Worm (Caenorhabditis elegans) whole organism, mixed stage, embryonic: ENCODE data around the gene puf-8.
A peak's percentile ranks its signal among the peaks of the same experiment; 100 is the strongest.

Source experiments
- M03D4.4 ChIP-seq: sonication (generic microtip); optimal IDR thresholded peaks from 2 replicates; lab custom pipeline; 2017; ENCODE audit warnings: mild to moderate bottlenecking, missing genetic modification characterization, missing compliant biosample characterization
- bed-3 ChIP-seq: fragments of 200-800 bp; sonication (Bioruptor generic); optimal IDR thresholded peaks from 3 replicates; lab custom pipeline; 2018; ENCODE audit warnings: mild to moderate bottlenecking, missing genetic modification characterization, moderate library complexity, missing compliant biosample characterization
- blmp-1 ChIP-seq: fragments of 150-350 bp; optimal IDR thresholded peaks from 2 replicates; lab custom pipeline; 2014; ENCODE audit warnings: missing biosample characterization, missing genetic modification characterization
- ceh-39 ChIP-seq: fragments of 150-350 bp; optimal IDR thresholded peaks from 2 replicates; lab custom pipeline; 2014; ENCODE audit warnings: missing biosample characterization, missing genetic modification characterization
- ceh-43 ChIP-seq: fragments of 200-800 bp; sonication (Bioruptor generic); optimal IDR thresholded peaks from 2 replicates; lab custom pipeline; 2018; ENCODE audit warnings: mild to moderate bottlenecking, missing genetic modification characterization, moderate library complexity, missing compliant biosample characterization
- ceh-83 ChIP-seq: fragments of 200-800 bp; sonication (Bioruptor generic); optimal IDR thresholded peaks from 2 replicates; lab custom pipeline; 2018; ENCODE audit warnings: mild to moderate bottlenecking, missing genetic modification characterization, missing compliant biosample characterization
- ces-1 ChIP-seq: fragments of 150-350 bp; optimal IDR thresholded peaks from 2 replicates; lab custom pipeline; 2014; ENCODE audit warnings: missing biosample characterization, missing genetic modification reagents, missing genetic modification characterization
- elt-1 ChIP-seq: sonication (generic microtip); optimal IDR thresholded peaks from 2 replicates; lab custom pipeline; 2017; ENCODE audit warnings: missing genetic modification characterization, mild to moderate bottlenecking, missing compliant biosample characterization, antibody characterized with exemption, moderate library complexity, borderline replicate concordance; ENCODE audit not compliant: insufficient read depth
- flh-1 ChIP-seq: fragments of 200-800 bp; sonication (Bioruptor generic); optimal IDR thresholded peaks from 2 replicates; lab custom pipeline; 2018; ENCODE audit warnings: mild to moderate bottlenecking, missing genetic modification characterization, moderate library complexity, missing compliant biosample characterization
- ham-2 ChIP-seq: fragments of 200-800 bp; sonication (Bioruptor generic); optimal IDR thresholded peaks from 2 replicates; lab custom pipeline; 2018; ENCODE audit warnings: mild to moderate bottlenecking, missing genetic modification characterization, missing compliant biosample characterization
- hlh-1 ChIP-seq: fragments of 150-350 bp; optimal IDR thresholded peaks from 2 replicates; lab custom pipeline; 2014; ENCODE audit warnings: missing biosample characterization, missing genetic modification reagents, missing genetic modification characterization
- lin-13 ChIP-seq: fragments of 150-350 bp; optimal IDR thresholded peaks from 2 replicates; lab custom pipeline; 2014; ENCODE audit warnings: missing biosample characterization, missing genetic modification characterization
- lsy-2 ChIP-seq: fragments of 150-350 bp; optimal IDR thresholded peaks from 2 replicates; lab custom pipeline; 2014; ENCODE audit warnings: missing biosample characterization, missing genetic modification characterization
- mab-5 ChIP-seq: fragments of 150-350 bp; optimal IDR thresholded peaks from 2 replicates; lab custom pipeline; 2014; ENCODE audit warnings: missing biosample characterization, missing genetic modification characterization
- mep-1 ChIP-seq: fragments of 150-350 bp; optimal IDR thresholded peaks from 2 replicates; lab custom pipeline; 2017; ENCODE audit warnings: missing biosample characterization, missing genetic modification reagents, missing genetic modification characterization, inconsistent platforms
- nhr-12 ChIP-seq: fragments of 150-350 bp; optimal IDR thresholded peaks from 2 replicates; lab custom pipeline; 2014; ENCODE audit warnings: missing biosample characterization, missing genetic modification characterization
- nhr-2 ChIP-seq: fragments of 150-350 bp; optimal IDR thresholded peaks from 2 replicates; lab custom pipeline; 2014; ENCODE audit warnings: missing biosample characterization, missing genetic modification characterization
- nhr-237 ChIP-seq: fragments of 150-350 bp; optimal IDR thresholded peaks from 2 replicates; lab custom pipeline; 2014; ENCODE audit warnings: missing biosample characterization, missing genetic modification characterization
- nhr-28 ChIP-seq: fragments of 150-350 bp; optimal IDR thresholded peaks from 2 replicates; lab custom pipeline; 2014; ENCODE audit warnings: missing biosample characterization, missing genetic modification characterization
- nhr-76 ChIP-seq: sonication (generic microtip); optimal IDR thresholded peaks from 2 replicates; lab custom pipeline; 2017; ENCODE audit warnings: missing biosample characterization, missing genetic modification characterization
- pha-4 ChIP-seq: fragments of 150-350 bp; optimal IDR thresholded peaks from 2 replicates; lab custom pipeline; 2018; ENCODE audit warnings: missing biosample characterization, missing genetic modification reagents, missing genetic modification characterization
- sem-2 ChIP-seq: fragments of 200-800 bp; sonication (Bioruptor generic); optimal IDR thresholded peaks from 2 replicates; lab custom pipeline; 2018; ENCODE audit warnings: mild to moderate bottlenecking, missing genetic modification characterization, missing compliant biosample characterization
- sptf-1 ChIP-seq: sonication (generic microtip); optimal IDR thresholded peaks from 2 replicates; lab custom pipeline; 2017; ENCODE audit warnings: mild to moderate bottlenecking, missing genetic modification characterization, moderate library complexity, missing compliant biosample characterization
- tbx-8 ChIP-seq: fragments of 200-800 bp; sonication (Bioruptor generic); optimal IDR thresholded peaks from 2 replicates; lab custom pipeline; 2018; ENCODE audit warnings: mild to moderate bottlenecking, missing genetic modification characterization, moderate library complexity, missing compliant biosample characterization
- unc-120 ChIP-seq: sonication (generic microtip); optimal IDR thresholded peaks from 2 replicates; lab custom pipeline; 2017; ENCODE audit warnings: missing genetic modification characterization, missing compliant biosample characterization; ENCODE audit not compliant: poor library complexity, severe bottlenecking
- unc-39 ChIP-seq: fragments of 150-350 bp; optimal IDR thresholded peaks from 2 replicates; lab custom pipeline; 2014; ENCODE audit warnings: missing biosample characterization, missing genetic modification characterization
- unc-62 ChIP-seq: fragments of 150-350 bp; optimal IDR thresholded peaks from 2 replicates; lab custom pipeline; 2014; ENCODE audit warnings: missing biosample characterization, missing genetic modification reagents, missing genetic modification characterization

puf-8 gene

DNA sequence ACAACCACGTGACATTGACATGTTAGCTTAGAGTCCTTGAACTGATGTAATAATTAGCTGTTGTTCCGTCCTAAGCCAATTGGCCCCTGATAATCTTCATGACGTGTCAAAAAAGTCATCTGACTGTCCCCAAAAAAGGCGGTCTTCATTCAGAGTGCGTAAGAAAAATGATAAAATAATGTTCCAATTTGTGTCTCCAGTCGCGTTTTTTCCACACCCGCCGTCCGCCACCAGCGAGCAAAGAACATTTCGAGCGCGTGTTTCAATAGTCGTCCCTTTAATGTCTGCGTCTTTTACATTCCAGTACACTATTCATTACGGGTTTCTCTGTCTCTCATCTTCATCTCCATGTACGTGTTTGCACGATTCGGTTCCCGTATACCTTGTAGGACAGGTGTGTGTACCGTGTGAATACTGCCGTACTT, 39.4 kb upstream of the puf-8 start:
- no peak for TF ChIP-seq M03D4.4
- peak; percentile 27 for TF ChIP-seq pha-4 (tag; lab: Kevin White, UChicago)
- peak; percentile 50 for TF ChIP-seq mep-1

DNA sequence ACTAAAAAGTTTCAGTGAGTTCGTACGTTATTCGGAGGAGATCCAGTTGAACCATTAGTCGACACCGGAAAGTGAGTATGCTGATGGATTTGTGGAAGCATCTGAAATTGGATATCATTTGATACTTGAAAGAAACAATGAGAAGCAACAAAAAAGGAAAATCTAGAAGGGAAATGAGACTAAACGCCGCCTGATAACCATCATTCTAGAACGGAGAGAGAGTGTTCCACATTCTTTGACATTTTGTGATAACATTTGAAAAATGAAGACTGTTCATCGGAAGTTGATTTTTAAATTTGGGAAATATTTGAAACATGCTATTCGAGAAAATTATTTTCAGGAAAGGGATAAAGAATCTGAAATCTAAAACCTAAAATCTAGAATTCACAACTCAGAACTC, 33.2 kb upstream of the puf-8 start, which contains the start of gene npax-1:
Gene npax-1, minus strand, starts transcription at position 101 of the 400 bp plus-strand sequence.
- no peak for TF ChIP-seq tbx-8 (GFP tag; lab: Kevin White, UChicago)
- TF ChIP-seq mep-1 = no peak
- TF ChIP-seq blmp-1 (tag; lab: Kevin White, UChicago) = no peak
- TF ChIP-seq mab-5 (tag; lab: Kevin White, UChicago) = no peak
- no peak for TF ChIP-seq flh-1 (GFP tag; lab: Kevin White, UChicago)
- no peak for TF ChIP-seq lsy-2 (tag; lab: Kevin White, UChicago)
- no peak for TF ChIP-seq unc-39 (tag; lab: Kevin White, UChicago)
- no peak for TF ChIP-seq sem-2 (GFP tag; lab: Kevin White, UChicago)

DNA sequence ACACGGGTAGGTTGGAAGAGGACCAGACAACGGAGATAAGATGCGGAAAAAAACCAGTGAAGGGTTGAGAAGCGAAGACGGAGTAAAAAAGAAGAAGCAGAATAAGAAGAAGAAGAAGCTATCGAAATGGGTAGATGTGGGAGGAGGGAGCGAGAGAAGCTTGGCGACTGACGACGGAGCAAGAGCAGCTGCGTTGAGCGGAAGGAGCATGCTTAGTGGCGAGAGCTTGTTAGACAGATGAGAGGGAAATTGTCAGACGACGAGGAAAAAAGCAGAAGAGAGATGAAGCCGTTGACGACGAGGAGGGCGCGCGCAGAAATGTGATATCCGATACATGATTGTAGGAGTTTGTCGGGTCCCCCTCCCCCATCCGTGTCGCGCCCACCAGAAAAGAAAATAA, 28.9 kb upstream of the puf-8 start:
- no peak for TF ChIP-seq nhr-28 (tag; lab: Kevin White, UChicago)
- no peak for TF ChIP-seq sptf-1 (tag; lab: Kevin White, UChicago)
- peak; percentile 11 for TF ChIP-seq unc-62 (GFP tag; lab: Kevin White, UChicago)
- TF ChIP-seq ces-1 (GFP tag; lab: Kevin White, UChicago) = peak; percentile 47
- TF ChIP-seq lin-13 (tag; lab: Kevin White, UChicago) = no peak
- peak; percentile 20 for TF ChIP-seq unc-120 (tag; lab: Kevin White, UChicago)
- TF ChIP-seq hlh-1 = peak; percentile 12

DNA sequence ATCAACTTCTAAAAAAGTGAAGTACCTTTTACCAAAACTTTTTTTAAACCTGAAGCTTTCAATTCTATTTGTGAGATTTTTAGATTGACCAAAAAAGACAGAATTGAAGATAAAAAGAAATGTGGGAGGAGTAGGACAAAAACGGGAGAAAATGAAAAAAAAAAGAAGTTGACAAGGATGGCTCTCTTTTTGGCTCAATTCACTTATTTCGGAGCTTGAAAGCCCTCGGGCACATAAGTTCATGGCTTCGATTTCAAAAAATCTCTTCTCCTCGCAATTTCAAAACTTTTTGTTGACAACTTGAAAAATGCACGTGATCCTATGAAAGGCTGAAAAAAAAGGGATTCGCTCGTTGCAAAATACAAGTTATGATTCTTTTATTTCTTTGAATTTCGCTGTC, 28.2 kb upstream of the puf-8 start:
- no peak for TF ChIP-seq hlh-1
- no peak for TF ChIP-seq sptf-1 (tag; lab: Kevin White, UChicago)
- TF ChIP-seq ces-1 (GFP tag; lab: Kevin White, UChicago) = peak; percentile 32
- TF ChIP-seq bed-3 (GFP tag; lab: Kevin White, UChicago) = no peak
- no peak for TF ChIP-seq lsy-2 (tag; lab: Kevin White, UChicago)
- TF ChIP-seq flh-1 (GFP tag; lab: Kevin White, UChicago) = no peak

DNA sequence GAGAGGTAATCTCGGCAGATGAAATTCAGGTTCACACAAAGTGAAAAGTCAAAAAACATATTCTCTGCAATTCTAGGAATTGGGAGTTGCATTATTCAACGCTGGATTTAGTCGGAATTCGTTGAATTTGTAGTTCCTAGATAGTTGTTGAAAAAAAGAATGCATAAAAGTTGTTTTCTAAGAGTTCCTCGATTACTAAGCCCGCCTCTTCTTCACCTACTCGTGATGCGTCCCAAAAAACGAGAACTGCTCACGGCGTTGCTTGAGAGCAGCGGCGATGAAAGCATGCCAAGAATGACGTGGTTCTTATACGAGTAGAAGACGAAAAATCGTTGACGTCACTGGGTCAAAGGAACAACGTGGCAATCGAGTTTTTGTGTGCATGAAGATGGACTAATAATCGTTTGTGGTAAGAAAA, 27.0 kb upstream of the puf-8 start:
- TF ChIP-seq nhr-237 (tag; lab: Kevin White, UChicago) (no peak), ceh-39 (tag; lab: Kevin White, UChicago) (no peak), unc-62 (GFP tag; lab: Kevin White, UChicago) (no peak), hlh-1 (no peak), flh-1 (GFP tag; lab: Kevin White, UChicago) (no peak), nhr-76 (tag; lab: Kevin White, UChicago) (no peak), ces-1 (GFP tag; lab: Kevin White, UChicago) (no peak), nhr-12 (tag; lab: Kevin White, UChicago) (no peak), unc-120 (tag; lab: Kevin White, UChicago) (no peak), ham-2 (GFP tag; lab: Kevin White, UChicago) (no peak), sptf-1 (tag; lab: Kevin White, UChicago) (no peak), M03D4.4 (no peak)

DNA sequence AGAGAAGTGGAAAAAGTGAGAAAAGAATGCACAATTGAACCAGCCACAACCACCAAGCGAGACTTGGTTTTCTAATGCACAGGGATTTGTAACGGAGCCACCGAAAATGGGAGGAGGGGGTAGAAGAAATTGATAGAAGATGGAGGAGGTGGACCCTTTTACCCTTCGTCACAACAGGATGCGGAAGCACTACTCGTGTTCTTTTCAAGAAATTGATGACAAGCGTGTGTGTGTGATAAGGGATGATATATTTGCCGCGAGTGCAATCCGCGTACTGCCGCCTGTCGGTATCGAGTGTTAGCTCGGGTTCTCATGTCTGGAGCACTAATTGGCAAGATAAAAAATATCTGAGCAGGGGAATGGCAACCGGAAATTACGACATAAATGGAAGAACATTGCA, 25.9 kb upstream of the puf-8 start, which contains the start of gene F21D12.3:
Gene F21D12.3, minus strand, starts transcription at position 101 of the 400 bp plus-strand sequence.
- TF ChIP-seq ceh-39 (tag; lab: Kevin White, UChicago) = no peak
- TF ChIP-seq lin-13 (tag; lab: Kevin White, UChicago) = no peak
- TF ChIP-seq lsy-2 (tag; lab: Kevin White, UChicago) = no peak
- no peak for TF ChIP-seq M03D4.4
- TF ChIP-seq nhr-237 (tag; lab: Kevin White, UChicago) = no peak
- no peak for TF ChIP-seq nhr-76 (tag; lab: Kevin White, UChicago)
- no peak for TF ChIP-seq elt-1 (tag; lab: Kevin White, UChicago)
- TF ChIP-seq sptf-1 (tag; lab: Kevin White, UChicago) = no peak
- TF ChIP-seq nhr-12 (tag; lab: Kevin White, UChicago) = no peak
- no peak for TF ChIP-seq unc-62 (GFP tag; lab: Kevin White, UChicago)
- no peak for TF ChIP-seq nhr-28 (tag; lab: Kevin White, UChicago)
- TF ChIP-seq ceh-83 (GFP tag; lab: Kevin White, UChicago) = no peak
- TF ChIP-seq ceh-43 = no peak
- no peak for TF ChIP-seq nhr-2
- TF ChIP-seq blmp-1 (tag; lab: Kevin White, UChicago) = no peak
- TF ChIP-seq hlh-1 = no peak
- TF ChIP-seq unc-39 (tag; lab: Kevin White, UChicago) = no peak
- TF ChIP-seq pha-4 (tag; lab: Kevin White, UChicago) = no peak
- TF ChIP-seq, all 35 proteins: peak for 0
